Worm (Caenorhabditis elegans) whole organism, L1 larva: Measurements from ENCODE around the gene T03F6.4.

Source experiments
- fkh-10 ChIP-seq: sonication (generic microtip); optimal IDR thresholded peaks from 2 replicates; lab custom pipeline; 2017; ENCODE audit warnings: missing biosample characterization, missing genetic modification reagents, missing genetic modification characterization
- lin-13 ChIP-seq: fragments of 150-350 bp; optimal IDR thresholded peaks from 2 replicates; lab custom pipeline; 2014; ENCODE audit warnings: missing biosample characterization, missing genetic modification reagents, missing genetic modification characterization
- nhr-11 ChIP-seq: fragments of 150-350 bp; optimal IDR thresholded peaks from 2 replicates; lab custom pipeline; 2014; ENCODE audit warnings: missing biosample characterization, missing genetic modification characterization
- snpc-4 ChIP-seq: fragments of 150-350 bp; optimal IDR thresholded peaks from 2 replicates; lab custom pipeline; 2014; ENCODE audit warnings: missing biosample characterization, missing genetic modification characterization

DNA sequence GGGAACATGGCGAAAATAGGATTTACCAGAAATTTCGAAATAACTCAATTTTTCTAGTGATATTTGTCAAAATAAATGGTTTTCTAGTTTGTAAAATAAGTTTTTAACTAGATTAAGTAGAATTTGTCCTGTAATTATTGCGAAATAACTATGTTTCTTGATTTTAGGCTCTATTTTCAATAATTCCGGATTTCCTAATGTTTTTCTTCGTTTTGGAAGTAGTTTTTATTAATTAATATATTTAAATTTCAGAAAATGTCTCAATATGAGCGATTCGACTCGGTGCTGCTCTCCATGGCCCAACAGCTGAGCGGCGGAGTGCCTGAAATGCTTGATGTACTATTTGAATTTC, 44.7 kb upstream of the T03F6.4 start, which contains the start of gene nud-1:
- TF ChIP-seq snpc-4 (tag; lab: Kevin White, UChicago) = no peak
- no peak for TF ChIP-seq fkh-10
- TF ChIP-seq lin-13 (GFP tag; lab: Kevin White, UChicago) = no peak
- TF ChIP-seq nhr-11 (tag; lab: Kevin White, UChicago) = no peak
